Fruit fly (Drosophila melanogaster): Measurements from ENCODE around the gene CG42302.

dm6 chrX:18739795-18740194 lies 14.3 kb upstream of the CG42302 start, which contains the start of gene CG6873:
- TF ChIP-seq Hr96 (GFP tag; optimal IDR thresholded peaks at IDR 0.05) (no peak), CG33017 (tag; optimal IDR thresholded peaks at IDR 0.05) (no peak), CG12768 (GFP tag; optimal IDR thresholded peaks at IDR 0.05) (no peak), kay (GFP tag; ENCODE audit: borderline replicate concordance) (no peak), bab1 (GFP tag; optimal IDR thresholded peaks at IDR 0.05) (no peak), CG7045 (GFP tag; optimal IDR thresholded peaks at IDR 0.05) (no peak), ovo (GFP tag; optimal IDR thresholded peaks at IDR 0.05) (no peak), cnc (optimal IDR thresholded peaks at IDR 0.05) (no peak), tj (GFP tag; optimal IDR thresholded peaks at IDR 0.05) (no peak), toe (GFP tag; optimal IDR thresholded peaks at IDR 0.05) (no peak), pad (GFP tag; optimal IDR thresholded peaks at IDR 0.05) (no peak), CG1620 (GFP tag; optimal IDR thresholded peaks at IDR 0.05) (no peak)

All from whole organism, adult.